Fruit fly (Drosophila melanogaster) S2 (cell line): ENCODE data around the gene CG1024.

ENCODE experiments used
- CG8478 ChIP-seq: fragments of >200 bp; optimal IDR thresholded peaks from 2 replicates; lab custom pipeline; 2018
- CTCF ChIP-seq, 2 experiments: fragments of >200 bp; optimal IDR thresholded peaks; 2 replicates each; lab custom pipeline; 2018

DNA sequence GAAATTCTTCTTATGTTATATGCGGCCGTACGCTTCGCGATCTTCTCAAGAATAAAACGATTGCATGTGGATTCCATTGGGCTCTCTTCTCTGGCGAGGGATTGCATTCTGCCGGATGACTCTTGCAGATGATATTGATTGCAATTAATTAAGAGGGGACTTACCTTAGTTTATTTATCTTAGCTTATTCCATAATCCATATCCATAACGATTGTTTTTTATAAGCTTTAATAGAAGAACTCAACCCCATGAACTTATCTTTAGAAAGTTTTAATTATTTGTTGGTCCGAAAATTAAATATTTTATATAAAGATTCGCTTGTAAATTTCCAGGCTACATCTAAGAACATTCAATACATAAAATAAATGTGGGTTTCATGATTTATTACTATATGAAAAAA is 4.2 kb downstream of the CG1024 start, which contains the start of gene CRAT:
- TF ChIP-seq CG8478 (lab: Kevin White, UChicago) = no peak
- no peak for TF ChIP-seq CTCF (optimal IDR thresholded peaks at IDR 0.05; lab: Kevin White, UChicago)
